Worm (Caenorhabditis elegans): ENCODE data around the gene trf-1.

trf-1 gene

DNA sequence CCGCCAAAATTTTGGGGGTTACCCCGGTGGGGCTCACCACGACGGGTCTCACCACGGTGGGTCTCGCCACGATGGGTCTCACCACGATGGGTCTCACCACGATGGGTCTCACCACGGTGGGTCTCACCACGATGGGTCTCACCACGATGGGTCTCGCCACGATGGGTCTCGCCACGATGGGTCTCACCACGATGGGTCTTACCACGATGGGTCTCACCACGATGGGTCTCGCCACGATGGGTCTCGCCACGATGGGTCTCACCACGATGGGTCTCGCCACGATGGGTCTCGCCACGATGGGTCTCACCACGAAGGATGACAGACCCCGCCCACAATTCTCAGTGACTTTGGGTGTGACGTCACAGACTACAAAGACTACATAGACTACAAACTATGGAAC lies 18.0 kb downstream of the trf-1 start:
- TF ChIP-seq madf-5 (GFP tag; IDR thresholded peaks at IDR 0.05), result 0 out of 4 replicates have a peak, but pooled peaks of 1 of the 2 experiments have one; percentile 52
- TF ChIP-seq arid-1 (GFP tag; conservative IDR thresholded peaks at IDR 0.05), result 0 out of 2 replicates have a peak, but pooled peaks have one; percentile 5
- TF ChIP-seq F44E2.7 (GFP tag; IDR thresholded peaks at IDR 0.05), result peak; percentile 58; the same call in 1 of the 2 replicates
- TF ChIP-seq php-3 (GFP tag; IDR thresholded peaks at IDR 0.05), result peak; percentile 19; the same call in 1 of the 2 replicates
- 0 out of 2 replicates have a peak, but pooled peaks have one; percentile 16 for TF ChIP-seq T26A8.4 (GFP tag; IDR thresholded peaks at IDR 0.05)
- peak; percentile 93 for TF ChIP-seq set-16 (GFP tag; IDR thresholded peaks at IDR 0.05)
- peak; percentile 45; the same call in 1 of the 2 replicates for TF ChIP-seq Y48G9A.11 (GFP tag; IDR thresholded peaks at IDR 0.05)
- peak; percentile 51; the same call in 1 of the 2 replicates for TF ChIP-seq snpc-1.2 (GFP tag; IDR thresholded peaks at IDR 0.05)
- TF ChIP-seq tra-1 (GFP tag; IDR thresholded peaks at IDR 0.05), result 0 out of 2 replicates have a peak, but pooled peaks have one; percentile 42
- TF ChIP-seq dmd-8 (GFP tag; IDR thresholded peaks at IDR 0.05), result 0 out of 2 replicates have a peak, but pooled peaks have one; percentile 69
- TF ChIP-seq F26F4.8 (GFP tag; conservative IDR thresholded peaks at IDR 0.05), result 0 out of 2 replicates have a peak, but pooled peaks have one; percentile 46

DNA sequence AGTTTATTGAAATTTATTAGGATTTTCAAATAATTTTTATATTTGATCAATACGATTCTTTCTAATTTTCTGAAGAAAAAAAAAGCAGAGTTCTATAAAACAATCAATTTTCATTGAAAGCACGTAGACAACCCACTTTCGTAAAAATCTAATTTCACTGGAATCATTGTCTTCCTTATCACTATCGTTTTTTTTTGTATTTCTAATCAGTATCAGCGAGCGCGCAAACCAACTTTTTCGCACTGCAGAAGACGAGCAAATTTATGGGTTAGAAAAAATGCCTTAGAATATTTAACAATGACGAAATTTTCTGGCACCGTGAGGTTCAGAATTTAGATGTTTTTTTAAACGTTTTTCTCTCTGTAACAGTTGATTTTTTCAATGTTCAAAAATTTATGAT lies 22.6 kb downstream of the trf-1 start:
- no peak for TF ChIP-seq zfp-2 (tag; optimal IDR thresholded peaks at IDR 0.05)
- TF ChIP-seq spr-3 (GFP tag; optimal IDR thresholded peaks at IDR 0.05), result no peak
- TF ChIP-seq aly-2 (tag; optimal IDR thresholded peaks at IDR 0.05), result no peak
- no peak for TF ChIP-seq jun-1 (tag; optimal IDR thresholded peaks at IDR 0.05)
- no peak for TF ChIP-seq lin-29 (GFP tag; IDR thresholded peaks at IDR 0.05)
- no peak for TF ChIP-seq mdt-29 (GFP tag; IDR thresholded peaks at IDR 0.05)
- no peak for TF ChIP-seq nhr-237 (tag; optimal IDR thresholded peaks at IDR 0.05)
- TF ChIP-seq dmd-6 (GFP tag; IDR thresholded peaks at IDR 0.05), result peak; percentile 44; the same call in 1 of the 2 replicates
- TF ChIP-seq gei-8 (GFP tag; optimal IDR thresholded peaks at IDR 0.05), result no peak
- peak; percentile 53 for TF ChIP-seq pqm-1 (tag; optimal IDR thresholded peaks at IDR 0.05)
- no peak for TF ChIP-seq daf-12 (tag; optimal IDR thresholded peaks at IDR 0.05)
- TF ChIP-seq T20F7.1 (GFP tag; optimal IDR thresholded peaks at IDR 0.05), result no peak

DNA sequence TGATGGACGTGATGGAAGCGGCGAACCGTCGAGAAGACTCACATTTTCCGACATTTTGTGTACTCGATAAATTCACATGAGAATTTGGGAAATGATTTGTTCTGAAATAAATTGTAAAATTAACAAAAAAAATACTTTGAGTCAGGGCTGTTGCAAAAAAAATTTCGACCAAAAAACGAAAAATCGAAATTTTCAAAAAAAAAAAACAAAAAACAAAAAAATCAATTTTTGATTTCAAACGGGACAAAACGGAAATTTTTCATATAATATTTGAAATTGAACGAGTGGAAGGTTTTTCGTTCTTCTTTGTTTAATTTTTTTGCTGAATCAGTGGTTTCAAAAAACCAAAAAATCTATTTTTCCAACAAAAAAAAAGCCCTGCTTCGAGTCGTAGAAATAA lies 24.9 kb downstream of the trf-1 start, which contains the start of gene cua-1:
TSS of gene cua-1 (minus strand) at position 101 of the 400 bp plus-strand sequence.
- no peak for TF ChIP-seq mxl-3 (GFP tag; optimal IDR thresholded peaks at IDR 0.05)

DNA sequence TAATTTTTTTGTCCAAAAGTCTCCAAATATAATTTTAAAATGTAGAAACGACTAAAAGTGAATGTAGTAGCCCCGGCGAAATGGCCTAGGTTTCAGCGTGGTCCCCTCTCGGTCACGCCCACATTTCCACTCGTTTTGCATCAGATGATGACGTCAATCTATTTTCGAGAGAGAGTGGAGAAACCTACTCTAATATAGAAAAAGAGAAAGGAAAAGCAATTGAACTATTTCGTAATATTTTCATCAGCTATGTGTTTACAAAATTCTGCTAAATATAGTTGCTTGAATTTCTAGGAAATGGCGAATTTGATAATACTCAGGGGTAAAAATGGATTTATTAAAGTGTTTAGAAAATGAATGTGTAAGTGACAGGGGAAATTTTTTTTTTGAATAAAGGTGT lies 25.6 kb downstream of the trf-1 start:
- TF ChIP-seq hlh-30 (tag; optimal IDR thresholded peaks at IDR 0.05; ENCODE audit: insufficient read depth) (peak; percentile 38), pqm-1 (tag; optimal IDR thresholded peaks at IDR 0.05) (no peak), dmd-6 (GFP tag; IDR thresholded peaks at IDR 0.05) (0 out of 2 replicates have a peak, but pooled peaks have one; percentile 9), fkh-10 (GFP tag; optimal IDR thresholded peaks at IDR 0.05) (peak; percentile 14), nhr-11 (tag; optimal IDR thresholded peaks at IDR 0.05) (peak; percentile 12), lsy-2 (tag; optimal IDR thresholded peaks at IDR 0.05) (peak in 1 of 2 experiments; percentile 61), attf-4 (tag; optimal IDR thresholded peaks at IDR 0.05) (no peak), aha-1 (tag) (peak; percentile 65), daf-16 (GFP tag; optimal IDR thresholded peaks at IDR 0.05) (no peak), daf-16 (tag; optimal IDR thresholded peaks at IDR 0.05) (peak; percentile 51), ztf-11 (tag; optimal IDR thresholded peaks at IDR 0.05) (no peak), nhr-10 (tag; optimal IDR thresholded peaks at IDR 0.05) (no peak), lin-1 (GFP tag; IDR thresholded peaks at IDR 0.05) (no peak), mdt-29 (GFP tag; IDR thresholded peaks at IDR 0.05) (no peak), mep-1 (tag; optimal IDR thresholded peaks at IDR 0.05) (peak; percentile 38), ztf-7 (tag; optimal IDR thresholded peaks at IDR 0.05) (peak; percentile 83), arid-1 (GFP tag; conservative IDR thresholded peaks at IDR 0.05) (0 out of 2 replicates have a peak, but pooled peaks have one; percentile 8)
